Worm (Caenorhabditis elegans): Measurements from ENCODE around the gene C18A11.2.
A peak's percentile ranks its signal among the peaks of the same experiment; 100 is the strongest.

The C18A11.2 gene

DNA sequence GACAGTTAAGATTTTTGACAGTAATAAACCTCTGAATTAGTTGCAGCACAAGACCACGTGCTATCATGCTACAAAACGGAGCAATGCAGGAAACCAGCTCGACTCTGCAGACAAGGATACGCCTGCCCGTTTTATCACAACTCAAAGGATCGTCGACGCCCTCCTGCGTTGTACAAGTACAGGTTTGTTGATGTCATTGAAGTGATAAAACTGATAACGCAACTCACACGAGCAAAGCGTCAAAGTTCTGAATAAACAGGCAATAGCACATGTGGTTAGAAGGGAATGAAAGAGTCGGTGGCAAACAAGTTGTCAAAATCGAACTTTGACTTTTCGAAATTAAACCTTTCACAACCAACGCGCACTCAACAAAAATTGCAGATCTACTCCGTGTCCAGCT, 44.6 kb upstream of the C18A11.2 start (continued):
- TF ChIP-seq nhr-77 (tag; optimal IDR thresholded peaks at IDR 0.05) (no peak), hpl-2 (GFP tag; optimal IDR thresholded peaks at IDR 0.05) (no peak), lin-35 (GFP tag; optimal IDR thresholded peaks at IDR 0.05) (peak in 1 of 2 experiments; percentile 60), fkh-10 (GFP tag; optimal IDR thresholded peaks at IDR 0.05) (no peak), ceh-63 (GFP tag; optimal IDR thresholded peaks at IDR 0.05) (no peak), dpl-1 (GFP tag; optimal IDR thresholded peaks at IDR 0.05) (no peak), nhr-90 (tag; optimal IDR thresholded peaks at IDR 0.05; ENCODE audit: poor library complexity) (peak; percentile 6), unc-98 (GFP tag; IDR thresholded peaks at IDR 0.05) (no peak), grh-1 (GFP tag; IDR thresholded peaks at IDR 0.05) (no peak), efl-3 (GFP tag; optimal IDR thresholded peaks at IDR 0.05) (no peak), fkh-8 (tag; optimal IDR thresholded peaks at IDR 0.05) (no peak)

DNA sequence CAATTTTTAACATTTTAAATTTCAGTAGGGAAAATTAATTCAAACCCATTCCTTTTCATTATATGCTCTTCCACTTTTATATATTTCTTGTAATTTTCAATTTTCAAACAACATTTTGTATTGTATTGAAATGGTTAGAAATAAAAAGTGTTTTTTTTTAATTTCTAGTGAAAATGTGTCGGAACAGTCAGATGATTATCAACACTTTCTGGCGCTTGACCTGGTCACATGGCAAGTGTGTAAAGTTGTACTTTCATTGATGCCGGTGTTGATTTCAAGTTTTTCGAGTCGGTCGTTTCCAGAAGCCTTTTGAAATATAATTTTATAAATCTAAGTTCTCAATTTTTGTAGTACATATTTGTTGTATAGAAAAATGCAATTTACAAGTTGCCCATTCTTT, 40.7 kb upstream of the C18A11.2 start:
- TF ChIP-seq ceh-8 (GFP tag; optimal IDR thresholded peaks at IDR 0.05) (no peak), blmp-1 (tag; optimal IDR thresholded peaks at IDR 0.05) (peak; percentile 72), tlp-1 (tag; optimal IDR thresholded peaks at IDR 0.05) (no peak), sptf-1 (tag; optimal IDR thresholded peaks at IDR 0.05) (no peak), nhr-19 (GFP tag; conservative IDR thresholded peaks at IDR 0.05) (peak; percentile 44), grh-1 (GFP tag; IDR thresholded peaks at IDR 0.05) (no peak), jun-1 (tag; optimal IDR thresholded peaks at IDR 0.05) (no peak), dpl-1 (GFP tag; optimal IDR thresholded peaks at IDR 0.05) (peak in 1 of 3 experiments; percentile 11), mdl-1 (tag; optimal IDR thresholded peaks at IDR 0.05) (peak in 1 of 2 experiments; percentile 40), C16A3.4 (tag; optimal IDR thresholded peaks at IDR 0.05) (no peak), nhr-20 (tag; optimal IDR thresholded peaks at IDR 0.05) (peak; percentile 64), ceh-90 (tag; optimal IDR thresholded peaks at IDR 0.05) (no peak), Y116A8C.19 (tag; optimal IDR thresholded peaks at IDR 0.05; ENCODE audit: borderline replicate concordance) (no peak), pag-3 (tag; optimal IDR thresholded peaks at IDR 0.05; ENCODE audit: borderline replicate concordance, insufficient read depth) (peak; percentile 4), fkh-10 (GFP tag; optimal IDR thresholded peaks at IDR 0.05) (no peak), rnt-1 (tag; optimal IDR thresholded peaks at IDR 0.05) (peak; percentile 27), egl-13 (tag; optimal IDR thresholded peaks at IDR 0.05) (no peak), elt-2 (tag; optimal IDR thresholded peaks at IDR 0.05) (peak; percentile 46), lin-14 (GFP tag; optimal IDR thresholded peaks at IDR 0.05) (peak; percentile 64), irx-1 (tag; optimal IDR thresholded peaks at IDR 0.05) (no peak), ceh-88 (GFP tag; IDR thresholded peaks at IDR 0.05) (no peak), nhr-71 (tag; optimal IDR thresholded peaks at IDR 0.05) (peak; percentile 68), efl-3 (GFP tag; optimal IDR thresholded peaks at IDR 0.05) (no peak), efl-1 (optimal IDR thresholded peaks at IDR 0.05) (no peak), efl-1 (GFP tag; optimal IDR thresholded peaks at IDR 0.05 in 1 of 2) (peak in 1 of 2 experiments; percentile 34), fkh-4 (tag; optimal IDR thresholded peaks at IDR 0.05; ENCODE audit: borderline replicate concordance) (no peak), nhr-90 (tag; optimal IDR thresholded peaks at IDR 0.05; ENCODE audit: poor library complexity) (peak; percentile 13), snu-23 (GFP tag; optimal IDR thresholded peaks at IDR 0.05) (peak; percentile 67), mab-9 (GFP tag; IDR thresholded peaks at IDR 0.05) (no peak), lsy-2 (tag; optimal IDR thresholded peaks at IDR 0.05) (peak; percentile 9 to 19), F16B12.6 (tag; optimal IDR thresholded peaks at IDR 0.05) (no peak), nhr-12 (tag; optimal IDR thresholded peaks at IDR 0.05) (no peak), unc-62 (GFP tag; optimal IDR thresholded peaks at IDR 0.05) (no peak), hpl-2 (GFP tag; optimal IDR thresholded peaks at IDR 0.05) (no peak), nhr-28 (tag; optimal IDR thresholded peaks at IDR 0.05) (no peak), lin-13 (GFP tag; optimal IDR thresholded peaks at IDR 0.05) (no peak), lin-35 (GFP tag; optimal IDR thresholded peaks at IDR 0.05) (peak in 1 of 2 experiments; percentile 68)

Measured in whole organism, L1 larva.